Fruit fly (Drosophila melanogaster): ENCODE data around the gene Iru.

Iru gene

DNA sequence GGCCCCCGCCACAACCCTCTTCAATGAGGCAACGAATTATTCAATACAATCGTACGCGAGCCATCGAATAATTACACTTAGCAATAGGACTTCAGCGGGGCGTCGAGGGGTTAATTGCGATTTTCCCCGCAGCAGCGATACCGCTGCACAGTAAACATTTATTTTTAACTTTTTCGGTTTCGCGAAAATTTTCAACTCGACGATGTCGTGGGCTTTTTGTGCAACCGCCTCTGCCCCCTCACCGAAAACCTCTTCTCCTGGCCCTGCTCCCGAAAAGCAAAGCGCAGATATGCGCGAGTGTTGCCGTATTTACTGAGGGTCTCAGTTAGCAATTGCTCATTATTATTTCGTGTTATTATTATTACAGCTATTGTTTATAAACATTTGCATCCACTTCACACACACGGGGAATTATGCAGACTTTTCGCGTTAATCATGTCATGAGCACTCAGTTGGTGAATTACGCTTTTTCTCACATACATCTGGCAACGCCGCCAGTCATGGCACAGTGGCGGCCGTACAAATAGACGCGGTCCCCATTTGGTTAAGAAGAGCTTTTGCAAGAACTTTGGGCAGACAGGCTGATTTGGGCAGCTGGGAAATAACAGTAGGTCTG lies 7.6 kb downstream of the Iru start (continued):
- TF ChIP-seq dsx (GFP tag; optimal IDR thresholded peaks at IDR 0.05; ENCODE audit: poor library complexity, severe bottlenecking): peak; percentile 32
- TF ChIP-seq Sox14 (GFP tag; optimal IDR thresholded peaks at IDR 0.05): peak; percentile 65
- TF ChIP-seq CG6792 (GFP tag; optimal IDR thresholded peaks at IDR 0.05): peak; percentile 47

DNA sequence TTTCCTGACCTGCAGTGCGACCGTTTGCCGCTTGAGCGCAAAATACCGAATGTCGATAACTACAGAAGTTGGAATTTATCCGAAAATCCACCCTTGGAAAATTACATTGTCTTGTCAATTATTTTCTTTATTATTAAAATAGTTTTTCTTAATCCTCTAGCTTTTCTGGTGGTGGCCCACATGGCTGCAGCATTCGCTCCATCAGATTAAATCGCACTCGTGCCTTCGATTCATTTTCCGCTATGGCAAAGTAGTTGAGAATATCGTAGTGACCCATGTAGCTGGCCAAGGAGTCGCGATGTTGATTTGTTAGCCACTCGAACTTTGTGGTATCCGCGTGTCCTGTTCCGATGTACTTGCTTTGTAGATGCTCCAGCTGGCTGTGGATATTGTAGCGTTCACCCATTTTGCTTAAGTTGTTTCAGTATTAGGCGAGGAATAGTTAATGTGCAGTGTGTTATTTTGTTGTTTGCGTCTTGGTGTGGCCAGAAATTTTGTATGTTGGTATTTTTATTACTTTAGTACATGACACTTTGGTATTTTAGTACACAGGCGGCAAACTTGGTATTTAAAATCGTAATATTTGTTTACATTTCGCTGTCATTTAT lies 8.7 kb downstream of the Iru start, which contains the start of the genes Kcmf1, Sf3b5 and CG11986:
Kcmf1 (minus strand) TSS at position 51 of the 608 bp plus-strand sequence.
Sf3b5 (minus strand) TSS at position 483 of the 608 bp plus-strand sequence.
CG11986 (plus strand) TSS at position 588 of the 608 bp plus-strand sequence.
- TF ChIP-seq achi (GFP tag; optimal IDR thresholded peaks at IDR 0.05): no peak
- TF ChIP-seq Eip78C (GFP tag): peak; percentile 14
- no peak for TF ChIP-seq CG9139 (GFP tag; optimal IDR thresholded peaks at IDR 0.05)
- peak; percentile 61 for TF ChIP-seq fkh (GFP tag; optimal IDR thresholded peaks at IDR 0.05)

DNA sequence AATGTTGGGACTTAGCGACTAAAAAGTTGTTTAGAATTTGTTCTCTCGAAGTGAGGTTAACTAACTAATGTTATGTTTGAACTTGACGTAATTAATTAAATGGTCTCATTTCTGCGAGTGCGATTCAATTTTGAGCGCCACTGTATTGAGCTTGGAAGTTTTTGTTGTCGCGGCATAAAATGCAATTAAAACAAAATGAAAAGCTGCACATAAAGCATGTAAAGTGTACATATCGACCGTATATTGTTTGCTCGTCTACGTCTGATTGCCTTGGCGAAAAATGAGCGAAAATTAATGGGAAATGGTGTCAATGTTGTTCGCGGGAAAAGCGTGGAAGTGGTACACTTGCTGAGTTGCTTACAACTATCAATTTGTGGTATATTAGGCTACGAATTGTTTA lies 10.6 kb downstream of the Iru start:
- TF ChIP-seq CG4318 (GFP tag; optimal IDR thresholded peaks at IDR 0.05) (no peak), Sox102F (GFP tag; optimal IDR thresholded peaks at IDR 0.05) (no peak), fkh (GFP tag; optimal IDR thresholded peaks at IDR 0.05) (no peak), vri (GFP tag; optimal IDR thresholded peaks at IDR 0.05) (no peak), CG7368 (GFP tag; optimal IDR thresholded peaks at IDR 0.05) (no peak), ss (GFP tag; optimal IDR thresholded peaks at IDR 0.05) (no peak), Eip75B (GFP tag; optimal IDR thresholded peaks at IDR 0.05) (no peak), Eip78C (GFP tag) (no peak), OdsH (GFP tag; optimal IDR thresholded peaks at IDR 0.05) (no peak), CG8119 (GFP tag; IDR thresholded peaks at IDR 0.05) (no peak), Blimp-1 (GFP tag; optimal IDR thresholded peaks at IDR 0.05) (no peak), CG6854 (GFP tag; optimal IDR thresholded peaks at IDR 0.05) (no peak), Smox (GFP tag; optimal IDR thresholded peaks at IDR 0.05) (no peak), topi (GFP tag; optimal IDR thresholded peaks at IDR 0.05) (no peak), pdm3 (GFP tag; optimal IDR thresholded peaks at IDR 0.05) (no peak), acj6 (GFP tag; optimal IDR thresholded peaks at IDR 0.05) (no peak), fd59A (GFP tag; optimal IDR thresholded peaks at IDR 0.05) (no peak), Ets21C (GFP tag; optimal IDR thresholded peaks at IDR 0.05) (no peak)

DNA sequence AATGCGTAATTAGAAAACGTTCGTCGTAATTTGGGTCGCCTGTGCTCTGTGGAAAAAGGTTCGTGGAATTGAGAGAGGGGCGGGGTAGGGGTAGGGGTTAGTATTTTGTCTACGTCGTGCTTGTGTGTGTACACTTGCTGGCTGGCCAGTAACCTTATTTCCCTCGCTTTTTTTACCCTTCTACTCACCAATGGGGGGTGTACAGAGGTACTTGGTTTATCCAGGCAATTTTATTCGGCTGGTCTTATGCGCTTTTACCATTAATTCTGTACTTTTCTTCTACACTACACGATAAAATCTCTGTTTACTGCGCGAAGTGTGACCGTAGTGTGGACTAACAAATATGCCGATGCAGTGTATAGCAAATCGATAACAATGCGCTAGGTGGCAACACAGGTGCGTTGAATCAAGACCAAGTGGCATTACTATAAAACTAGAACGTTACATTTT lies 13.5 kb downstream of the Iru start, which contains the start of gene tgo:
tgo (minus strand) TSS at position 334 of the 450 bp plus-strand sequence.
- peak; percentile 40 for TF ChIP-seq CG6854 (GFP tag; optimal IDR thresholded peaks at IDR 0.05)
- no peak for TF ChIP-seq CG11762 (GFP tag; optimal IDR thresholded peaks at IDR 0.05; ENCODE audit: insufficient read depth)
- TF ChIP-seq Eip78C (GFP tag): no peak
- TF ChIP-seq dsx (GFP tag; optimal IDR thresholded peaks at IDR 0.05; ENCODE audit: poor library complexity, severe bottlenecking): no peak
- peak; percentile 9 for TF ChIP-seq CG3032 (tag; optimal IDR thresholded peaks at IDR 0.05)
- no peak for TF ChIP-seq CG15336 (GFP tag; IDR thresholded peaks at IDR 0.05)
- TF ChIP-seq Sox14 (GFP tag; optimal IDR thresholded peaks at IDR 0.05): no peak
- peak; percentile 87 for TF ChIP-seq fkh (GFP tag; optimal IDR thresholded peaks at IDR 0.05)
- no peak for TF ChIP-seq CG6792 (GFP tag; optimal IDR thresholded peaks at IDR 0.05)
- no peak for TF ChIP-seq CG31627 (GFP tag; optimal IDR thresholded peaks at IDR 0.05)
- no peak for TF ChIP-seq Blimp-1 (GFP tag; optimal IDR thresholded peaks at IDR 0.05)
- no peak for TF ChIP-seq Hr4 (GFP tag; optimal IDR thresholded peaks at IDR 0.05)
- TF ChIP-seq CG3919 (GFP tag; optimal IDR thresholded peaks at IDR 0.05): no peak
- TF ChIP-seq Met (GFP tag; optimal IDR thresholded peaks at IDR 0.05): no peak
- TF ChIP-seq pdm3 (GFP tag; optimal IDR thresholded peaks at IDR 0.05): no peak

DNA sequence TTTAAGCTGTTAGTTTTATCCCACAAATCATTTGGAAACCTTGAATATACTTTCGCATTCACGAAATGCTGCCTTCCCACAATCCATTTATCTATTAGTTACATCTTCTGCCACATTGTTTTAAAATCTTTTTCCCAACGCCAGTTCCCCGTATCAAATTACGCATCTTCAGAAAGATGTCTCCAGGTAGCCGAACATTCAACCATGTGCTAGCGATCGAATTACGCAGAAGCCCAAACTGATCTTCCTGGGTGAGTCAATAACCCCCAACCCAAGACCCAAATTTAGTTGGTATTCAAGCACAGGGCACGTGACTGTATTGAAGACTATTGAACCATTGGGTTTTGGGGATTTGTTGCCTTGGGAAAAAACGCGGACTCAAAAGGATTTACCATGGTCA lies 17.7 kb downstream of the Iru start:
- TF ChIP-seq Hr38 (GFP tag; optimal IDR thresholded peaks at IDR 0.05): no peak
- no peak for TF ChIP-seq CG8632 (GFP tag; optimal IDR thresholded peaks at IDR 0.05)
- no peak for TF ChIP-seq dsx (GFP tag; optimal IDR thresholded peaks at IDR 0.05; ENCODE audit: poor library complexity, severe bottlenecking)
- TF ChIP-seq CG11294 (GFP tag; IDR thresholded peaks at IDR 0.05): no peak
- no peak for TF ChIP-seq CG11902 (GFP tag; optimal IDR thresholded peaks at IDR 0.05)
- no peak for TF ChIP-seq Smox (GFP tag; optimal IDR thresholded peaks at IDR 0.05)
- no peak for TF ChIP-seq Hr4 (GFP tag; optimal IDR thresholded peaks at IDR 0.05)
- TF ChIP-seq Ets21C (GFP tag; optimal IDR thresholded peaks at IDR 0.05): no peak
- no peak for TF ChIP-seq dac (GFP tag; optimal IDR thresholded peaks at IDR 0.05)
- no peak for TF ChIP-seq spab (GFP tag; optimal IDR thresholded peaks at IDR 0.05)
- no peak for TF ChIP-seq CG11762 (GFP tag; optimal IDR thresholded peaks at IDR 0.05; ENCODE audit: insufficient read depth)
